Worm (Caenorhabditis elegans): ENCODE results near the gene fbxc-12.

The fbxc-12 gene

ce11 chrIV:878634-879033 is 26.4 kb upstream of the fbxc-12 start:
- TF ChIP-seq F57A8.1 (GFP tag; optimal IDR thresholded peaks at IDR 0.05) (no peak), nhr-80 (tag; optimal IDR thresholded peaks at IDR 0.05) (no peak), Y95B8A.8 (GFP tag; IDR thresholded peaks at IDR 0.05) (no peak), akir-1 (GFP tag; optimal IDR thresholded peaks at IDR 0.05) (no peak), chd-7 (tag; optimal IDR thresholded peaks at IDR 0.05) (no peak), ceh-27 (GFP tag; optimal IDR thresholded peaks at IDR 0.05) (no peak), B0035.1 (tag; optimal IDR thresholded peaks at IDR 0.05) (no peak), ceh-79 (tag; optimal IDR thresholded peaks at IDR 0.05) (no peak), let-607 (tag; optimal IDR thresholded peaks at IDR 0.05) (no peak), gei-17 (GFP tag; optimal IDR thresholded peaks at IDR 0.05) (no peak), attf-5 (GFP tag; optimal IDR thresholded peaks at IDR 0.05) (no peak), tbx-9 (tag; optimal IDR thresholded peaks at IDR 0.05; ENCODE audit: borderline replicate concordance) (no peak), athp-1 (tag; optimal IDR thresholded peaks at IDR 0.05) (no peak), snpc-4 (GFP tag; optimal IDR thresholded peaks at IDR 0.05) (no peak), snpc-4 (tag; optimal IDR thresholded peaks at IDR 0.05) (no peak)

ce11 chrIV:884707-885394 is 20.2 kb upstream of the fbxc-12 start, which contains the start of gene mak-2:
TSS of gene mak-2 (plus strand) at chrIV:885344.
- TF ChIP-seq cebp-2 (GFP tag; IDR thresholded peaks at IDR 0.05): no peak
- no peak for TF ChIP-seq ceh-40 (GFP tag; IDR thresholded peaks at IDR 0.05)
- TF ChIP-seq repo-1 (tag; optimal IDR thresholded peaks at IDR 0.05): no peak
- no peak for TF ChIP-seq let-526 (GFP tag; IDR thresholded peaks at IDR 0.05)
- TF ChIP-seq ceh-27 (GFP tag; optimal IDR thresholded peaks at IDR 0.05): peak; percentile 29
- no peak for TF ChIP-seq F39B2.1 (GFP tag; IDR thresholded peaks at IDR 0.05)
- TF ChIP-seq madf-6 (GFP tag; IDR thresholded peaks at IDR 0.05): no peak
- peak; percentile 95 for TF ChIP-seq mcd-1 (GFP tag; IDR thresholded peaks at IDR 0.05)
- TF ChIP-seq akir-1 (GFP tag; optimal IDR thresholded peaks at IDR 0.05): no peak
- no peak for TF ChIP-seq B0035.1 (tag; optimal IDR thresholded peaks at IDR 0.05)
- TF ChIP-seq dpff-1 (tag; optimal IDR thresholded peaks at IDR 0.05): no peak
- TF ChIP-seq ztf-18 (tag; optimal IDR thresholded peaks at IDR 0.05): no peak
- TF ChIP-seq rpc-1 (optimal IDR thresholded peaks at IDR 0.05): no peak
- no peak for TF ChIP-seq rpc-1 (tag; optimal IDR thresholded peaks at IDR 0.05)
- no peak for TF ChIP-seq let-607 (tag; optimal IDR thresholded peaks at IDR 0.05)
- no peak for TF ChIP-seq mel-28 (tag; optimal IDR thresholded peaks at IDR 0.05; ENCODE audit: borderline replicate concordance)
- TF ChIP-seq ets-4 (GFP tag; optimal IDR thresholded peaks at IDR 0.05): no peak
- peak; percentile 66; the same call in 1 of the 2 replicates for TF ChIP-seq hmg-1.2 (GFP tag; IDR thresholded peaks at IDR 0.05)
- no peak for TF ChIP-seq xnd-1 (tag; optimal IDR thresholded peaks at IDR 0.05)
- TF ChIP-seq ccch-3 (GFP tag; optimal IDR thresholded peaks at IDR 0.05): no peak
- TF ChIP-seq snpc-1.3 (tag; optimal IDR thresholded peaks at IDR 0.05; ENCODE audit: insufficient read depth): no peak
- TF ChIP-seq ztf-25 (GFP tag; IDR thresholded peaks at IDR 0.05): no peak
- no peak for TF ChIP-seq mxl-1 (tag; optimal IDR thresholded peaks at IDR 0.05)
- no peak for TF ChIP-seq unc-130 (GFP tag; optimal IDR thresholded peaks at IDR 0.05)
- no peak for TF ChIP-seq pha-4 (tag; optimal IDR thresholded peaks at IDR 0.05)
- no peak for TF ChIP-seq madf-3 (GFP tag; IDR thresholded peaks at IDR 0.05)
- TF ChIP-seq Y53G8AR.9 (GFP tag; conservative IDR thresholded peaks at IDR 0.05): 0 out of 2 replicates have a peak, but pooled peaks have one; percentile 32
- no peak for TF ChIP-seq nhr-27 (tag; optimal IDR thresholded peaks at IDR 0.05)
- TF ChIP-seq lin-26 (GFP tag; IDR thresholded peaks at IDR 0.05): no peak
- no peak for TF ChIP-seq nfya-1 (tag; optimal IDR thresholded peaks at IDR 0.05; ENCODE audit: borderline replicate concordance, insufficient read depth)
- no peak for TF ChIP-seq ekl-4 (GFP tag; IDR thresholded peaks at IDR 0.05)
- no peak for TF ChIP-seq nfyb-1 (GFP tag; IDR thresholded peaks at IDR 0.05)
- TF ChIP-seq egl-18 (GFP tag; IDR thresholded peaks at IDR 0.05): no peak
- TF ChIP-seq tbx-9 (tag; optimal IDR thresholded peaks at IDR 0.05; ENCODE audit: borderline replicate concordance): no peak
- no peak for TF ChIP-seq efl-1 (GFP tag; optimal IDR thresholded peaks at IDR 0.05)
- TF ChIP-seq C06A6.2 (GFP tag; conservative IDR thresholded peaks at IDR 0.05): no peak
- no peak for TF ChIP-seq die-1 (tag; optimal IDR thresholded peaks at IDR 0.05)
- peak; percentile 80 for TF ChIP-seq nhr-80 (tag; optimal IDR thresholded peaks at IDR 0.05)
